Fruit fly (Drosophila melanogaster) S2 (cell line): ENCODE measurements around the gene Cph.

Experiments
- CG8478 ChIP-seq: fragments of >200 bp; optimal IDR thresholded peaks from 2 replicates; lab custom pipeline; 2018
- CTCF ChIP-seq, 2 experiments: fragments of >200 bp; optimal IDR thresholded peaks; 2 replicates each; lab custom pipeline; 2018

- TF ChIP-seq CTCF (optimal IDR thresholded peaks at IDR 0.05; lab: Kevin White, UChicago) (peak in 1 of 2 experiments; percentile 70), CG8478 (lab: Kevin White, UChicago) (no peak)
Observed at dm6 chrX:7161745-7162406, 24.4 kb downstream of the Cph start.
